Fruit fly (Drosophila melanogaster) whole organism, embryonic: ENCODE results near the gene Mical.

ENCODE experiments used
- ATbp ChIP-seq: fragments of 200-800 bp; sonication (Bioruptor generic); optimal IDR thresholded peaks from 2 replicates; lab custom pipeline; 2017; ENCODE audit warnings: missing biosample characterization, mild to moderate bottlenecking, missing genetic modification characterization, missing genetic modification reagents
- Atf6 ChIP-seq: fragments of 200-800 bp; sonication (Bioruptor generic); IDR thresholded peaks from 2 replicates; pipeline ENCODE4 v1.3.6; 2022; ENCODE audit warnings: missing biosample characterization, missing genetic modification characterization
- Blimp-1 ChIP-seq: fragments of 200-800 bp; sonication (Bioruptor generic); optimal IDR thresholded peaks from 3 replicates; lab custom pipeline; 2018; ENCODE audit warnings: missing biosample characterization, missing genetic modification characterization, mild to moderate bottlenecking, moderate library complexity, missing genetic modification reagents
- CG10209 ChIP-seq: fragments of 200-800 bp; sonication (Bioruptor generic); optimal IDR thresholded peaks from 3 replicates; lab custom pipeline; 2017; ENCODE audit warnings: missing biosample characterization, mild to moderate bottlenecking, missing genetic modification characterization, missing genetic modification reagents
- CG10543 ChIP-seq: fragments of 200-800 bp; sonication (Bioruptor generic); optimal IDR thresholded peaks from 3 replicates; lab custom pipeline; 2017; ENCODE audit warnings: missing biosample characterization, mild to moderate bottlenecking, missing genetic modification characterization, moderate library complexity
- CG12769 ChIP-seq: fragments of 200-800 bp; sonication (Bioruptor generic); optimal IDR thresholded peaks from 2 replicates; lab custom pipeline; 2019; ENCODE audit warnings: missing biosample characterization, mild to moderate bottlenecking, missing genetic modification characterization, moderate library complexity
- CG18011 ChIP-seq: fragments of 200-800 bp; sonication (Bioruptor generic); optimal IDR thresholded peaks from 2 replicates; lab custom pipeline; 2017; ENCODE audit warnings: missing biosample characterization, missing genetic modification characterization, mild to moderate bottlenecking, moderate library complexity, missing genotype
- CG18262 ChIP-seq: fragments of 200-800 bp; optimal IDR thresholded peaks from 3 replicates; lab custom pipeline; 2019; ENCODE audit warnings: missing biosample characterization, mild to moderate bottlenecking, missing genetic modification characterization, moderate library complexity
- CG1832 ChIP-seq: fragments of 200-800 bp; sonication (Bioruptor generic); optimal IDR thresholded peaks from 2 replicates; lab custom pipeline; 2017; ENCODE audit warnings: missing biosample characterization, mild to moderate bottlenecking, missing genetic modification characterization, inconsistent platforms
- CG30431 ChIP-seq: fragments of 200-800 bp; sonication (Bioruptor generic); optimal IDR thresholded peaks from 2 replicates; lab custom pipeline; 2017; ENCODE audit warnings: missing biosample characterization, missing genetic modification characterization
- CG31224 ChIP-seq: fragments of 200-800 bp; sonication (Bioruptor generic); IDR thresholded peaks from 2 replicates; pipeline ENCODE4 v1.3.6; 2022; ENCODE audit warnings: missing biosample characterization, missing genetic modification characterization
- CG32532 ChIP-seq: fragments of 200-800 bp; sonication (Bioruptor generic); IDR thresholded peaks from 2 replicates; pipeline ENCODE4 v1.3.6; 2022; ENCODE audit warnings: missing biosample characterization, missing genetic modification characterization
- CG32767 ChIP-seq: fragments of 200-800 bp; sonication (Bioruptor generic); IDR thresholded peaks from 2 replicates; pipeline ENCODE4 v1.3.6; 2022; ENCODE audit warnings: missing biosample characterization, missing genetic modification characterization
- CG34224 ChIP-seq: fragments of 200-800 bp; sonication (Bioruptor generic); IDR thresholded peaks from 3 replicates; pipeline ENCODE4 v1.3.6; 2022; ENCODE audit warnings: missing biosample characterization, missing genetic modification characterization; ENCODE audit not compliant: partially characterized antibody
- CG3726 ChIP-seq: fragments of 200-800 bp; sonication (Bioruptor generic); IDR thresholded peaks from 3 replicates; pipeline ENCODE4, ENCODE4 v1.3.6; 2022; ENCODE audit warnings: missing biosample characterization, missing genetic modification characterization
- CG43689 ChIP-seq: fragments of 200-800 bp; sonication (Bioruptor generic); IDR thresholded peaks from 2 replicates; pipeline ENCODE4 v1.3.6; 2022; ENCODE audit warnings: missing biosample characterization, missing genetic modification characterization
- CG6765 ChIP-seq: fragments of 200-800 bp; sonication (Bioruptor generic); optimal IDR thresholded peaks from 3 replicates; lab custom pipeline; 2017; ENCODE audit warnings: missing biosample characterization, mild to moderate bottlenecking, missing genetic modification characterization
- CG6813 ChIP-seq: fragments of 200-800 bp; sonication (Bioruptor generic); optimal IDR thresholded peaks from 2 replicates; lab custom pipeline; 2017; ENCODE audit warnings: missing biosample characterization, missing genetic modification characterization, mild to moderate bottlenecking, moderate library complexity, missing genetic modification reagents
- CG8281 ChIP-seq: fragments of 200-800 bp; sonication (Bioruptor generic); optimal IDR thresholded peaks from 2 replicates; lab custom pipeline; 2018; ENCODE audit warnings: missing biosample characterization, mild to moderate bottlenecking, missing genetic modification characterization, moderate library complexity
- CG9609 ChIP-seq: fragments of 200-800 bp; sonication (Bioruptor generic); optimal IDR thresholded peaks from 3 replicates; lab custom pipeline; 2016; ENCODE audit warnings: missing biosample characterization, missing genetic modification characterization
- D19A ChIP-seq: fragments of 200-800 bp; optimal IDR thresholded peaks from 3 replicates; lab custom pipeline; 2019; ENCODE audit warnings: missing biosample characterization, mild to moderate bottlenecking, missing genetic modification characterization, moderate library complexity
- Dref ChIP-seq: fragments of 200-800 bp; sonication (Bioruptor generic); IDR thresholded peaks from 2 replicates; pipeline ENCODE4 v1.3.6; 2022; ENCODE audit warnings: missing biosample characterization, missing genetic modification characterization
- HLH4C ChIP-seq: fragments of 200-800 bp; sonication (Bioruptor generic); IDR thresholded peaks from 3 replicates; pipeline ENCODE4 v1.3.6; 2022; ENCODE audit warnings: missing biosample characterization, missing genetic modification characterization; ENCODE audit not compliant: partially characterized antibody
- Hr3 ChIP-seq: fragments of 200-800 bp; sonication (Bioruptor generic); optimal IDR thresholded peaks from 3 replicates; lab custom pipeline; 2016; ENCODE audit warnings: missing biosample characterization, missing genetic modification characterization
- Lpt ChIP-seq: fragments of >200 bp; optimal IDR thresholded peaks from 2 replicates; lab custom pipeline; 2018; ENCODE audit warnings: missing biosample characterization, missing genetic modification characterization
- Med ChIP-seq: fragments of 200-800 bp; sonication (Bioruptor generic); peaks from one replicate; lab custom pipeline; 2016; ENCODE audit warnings: missing biosample characterization, missing genetic modification characterization, mild to moderate bottlenecking, inconsistent platforms, moderate library complexity
- Meics ChIP-seq: fragments of 200-800 bp; sonication (Bioruptor generic); optimal IDR thresholded peaks from 2 replicates; lab custom pipeline; 2017; ENCODE audit warnings: missing biosample characterization, mild to moderate bottlenecking, missing genetic modification characterization
- Mes4 ChIP-seq: fragments of 200-800 bp; sonication (Bioruptor generic); optimal IDR thresholded peaks from 2 replicates; lab custom pipeline; 2016; ENCODE audit warnings: missing biosample characterization, missing genetic modification characterization
- Nf-YC ChIP-seq: fragments of 200-800 bp; optimal IDR thresholded peaks from 3 replicates; lab custom pipeline; 2019; ENCODE audit warnings: missing biosample characterization, mild to moderate bottlenecking, missing genetic modification characterization, moderate library complexity
- Ptx1 ChIP-seq: fragments of 200-800 bp; sonication (Bioruptor generic); IDR thresholded peaks from 2 replicates; pipeline ENCODE4 v1.3.6; 2022; ENCODE audit warnings: missing biosample characterization, missing genetic modification characterization
- Sin3A ChIP-seq: fragments of >200 bp; optimal IDR thresholded peaks from 2 replicates; lab custom pipeline; 2018
- Stat92E ChIP-seq, 3 experiments: fragments of >200 bp in 2 of 3; fragments of 200-800 bp in 1 of 3; sonication (Bioruptor generic) in 1 of 3; optimal IDR thresholded peaks; 2 replicates each; lab custom pipeline; 2017 to 2019; ENCODE audit warnings: missing biosample characterization in 3 of 3, missing genetic modification characterization in 3 of 3, mild to moderate bottlenecking in 1 of 3, moderate library complexity in 1 of 3
- Trl ChIP-seq, 3 experiments: fragments of >200 bp in 2 of 3; fragments of 200-800 bp in 1 of 3; sonication (Bioruptor generic) in 1 of 3; optimal IDR thresholded peaks; 2 replicates in 1 of 3; 3 replicates in 2 of 3; lab custom pipeline; 2016 to 2017; ENCODE audit warnings: missing biosample characterization in 1 of 3, missing genetic modification characterization in 1 of 3
- amos ChIP-seq: fragments of 200-800 bp; sonication (Bioruptor generic); IDR thresholded peaks from 2 replicates; pipeline ENCODE4 v1.3.6; 2022; ENCODE audit warnings: missing biosample characterization, missing genetic modification characterization; ENCODE audit not compliant: partially characterized antibody
- ap ChIP-seq: fragments of 200-800 bp; sonication (Bioruptor generic); IDR thresholded peaks from 2 replicates; pipeline ENCODE4 v1.3.6; 2022; ENCODE audit warnings: missing biosample characterization, missing genetic modification characterization
- bigmax ChIP-seq: fragments of 200-800 bp; sonication (Bioruptor generic); optimal IDR thresholded peaks from 2 replicates; lab custom pipeline; 2018; ENCODE audit warnings: missing biosample characterization, mild to moderate bottlenecking, missing genetic modification characterization
- chinmo ChIP-seq: fragments of 200-800 bp; sonication (Bioruptor generic); IDR thresholded peaks from 4 replicates; pipeline ENCODE4 v1.3.6; 2022; ENCODE audit warnings: missing biosample characterization, missing genetic modification characterization; ENCODE audit not compliant: partially characterized antibody
- dm ChIP-seq: fragments of 200-800 bp; sonication (Bioruptor generic); optimal IDR thresholded peaks from 3 replicates; lab custom pipeline; 2016; ENCODE audit warnings: missing biosample characterization, missing genetic modification characterization
- dmrt99B ChIP-seq: fragments of 200-800 bp; sonication (Bioruptor generic); optimal IDR thresholded peaks from 2 replicates; lab custom pipeline; 2018; ENCODE audit warnings: missing biosample characterization, mild to moderate bottlenecking, missing genetic modification characterization, moderate library complexity
- grau ChIP-seq: fragments of 200-800 bp; optimal IDR thresholded peaks from 3 replicates; lab custom pipeline; 2019; ENCODE audit warnings: missing biosample characterization, mild to moderate bottlenecking, missing genetic modification characterization, moderate library complexity
- grn ChIP-seq: fragments of 200-800 bp; sonication (Bioruptor generic); optimal IDR thresholded peaks from 3 replicates; lab custom pipeline; 2017; ENCODE audit warnings: missing biosample characterization, missing genetic modification characterization
- kni ChIP-seq: fragments of 200-800 bp; sonication (Bioruptor generic); optimal IDR thresholded peaks from 3 replicates; lab custom pipeline; 2017; ENCODE audit warnings: mild to moderate bottlenecking, missing biosample characterization, missing genetic modification reagents, missing genetic modification characterization
- mld ChIP-seq: fragments of 200-800 bp; sonication (Bioruptor generic); IDR thresholded peaks from 3 replicates; pipeline ENCODE4 v1.3.6; 2022; ENCODE audit warnings: missing biosample characterization, missing genetic modification characterization; ENCODE audit not compliant: partially characterized antibody
- nerfin-2 ChIP-seq: fragments of 200-800 bp; sonication (Bioruptor generic); IDR thresholded peaks from 2 replicates; pipeline ENCODE4 v1.3.6; 2022; ENCODE audit warnings: missing biosample characterization, missing genetic modification characterization; ENCODE audit not compliant: partially characterized antibody
- pfk ChIP-seq: fragments of 200-800 bp; sonication (Bioruptor generic); optimal IDR thresholded peaks from 2 replicates; lab custom pipeline; 2018; ENCODE audit warnings: missing biosample characterization, mild to moderate bottlenecking, missing genetic modification characterization, moderate library complexity
- psq ChIP-seq: fragments of 200-800 bp; sonication (Bioruptor generic); optimal IDR thresholded peaks from 2 replicates; lab custom pipeline; 2017; ENCODE audit warnings: missing biosample characterization, missing genetic modification characterization
- sd ChIP-seq: fragments of 200-800 bp; sonication (Bioruptor generic); optimal IDR thresholded peaks from 3 replicates; lab custom pipeline; 2018; ENCODE audit warnings: missing biosample characterization, mild to moderate bottlenecking, missing genetic modification characterization, moderate library complexity
- stwl ChIP-seq: fragments of 200-800 bp; sonication (Bioruptor generic); optimal IDR thresholded peaks from 3 replicates; lab custom pipeline; 2018; ENCODE audit warnings: missing biosample characterization, mild to moderate bottlenecking, missing genetic modification characterization, moderate library complexity

The Mical gene

dm6 chr3R:10035765-10036164, 6.9 kb downstream of the Mical start (continued):
- no peak for TF ChIP-seq ap
- TF ChIP-seq Dref (GFP tag; lab: Robert Waterston, UW): no peak
- TF ChIP-seq ATbp: no peak
- TF ChIP-seq nerfin-2 (GFP tag; lab: Robert Waterston, UW): no peak

DNA sequence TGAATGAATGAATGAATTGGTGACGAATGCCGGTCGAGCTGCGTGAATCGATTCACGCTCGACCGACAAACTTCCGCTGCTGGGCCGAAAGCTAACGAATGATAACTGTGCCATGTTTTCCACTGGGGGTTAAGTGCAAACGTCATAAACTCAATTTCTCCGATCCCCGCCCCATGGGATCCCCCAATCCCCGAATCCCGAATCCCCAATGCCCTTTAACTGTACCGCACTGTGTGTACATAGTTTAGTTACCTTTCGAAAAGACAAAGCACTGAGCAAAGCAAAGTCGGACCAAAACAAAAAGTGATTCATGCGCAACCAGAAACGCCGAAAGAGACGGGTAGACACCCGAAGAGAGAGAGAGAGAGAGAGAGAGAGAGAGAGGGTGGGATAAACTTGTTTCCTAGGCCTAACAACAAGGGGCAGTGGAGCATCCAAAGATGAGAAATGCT, 7.7 kb downstream of the Mical start:
- TF ChIP-seq CG43689 (GFP tag; lab: Robert Waterston, UW) (no peak), CG31224 (GFP tag; lab: Robert Waterston, UW) (no peak), Hr3 (GFP tag; lab: Kevin White, UChicago) (no peak), HLH4C (GFP tag; lab: Robert Waterston, UW) (no peak), stwl (tag; lab: Kevin White, UChicago) (no peak), Meics (peak; percentile 89), CG34224 (no peak), CG18262 (tag; lab: Kevin White, UChicago) (peak; percentile 52), Sin3A (lab: Kevin White, UChicago) (no peak), CG3726 (GFP tag; lab: Robert Waterston, UW) (no peak), amos (GFP tag; lab: Robert Waterston, UW) (no peak), Atf6 (GFP tag; lab: Robert Waterston, UW) (no peak), Mes4 (no peak), CG10209 (no peak), dmrt99B (tag; lab: Kevin White, UChicago) (peak; percentile 38), kni (GFP tag; lab: Kevin White, UChicago) (peak; percentile 80), CG12769 (tag; lab: Kevin White, UChicago) (peak; percentile 55), psq (GFP tag; lab: Kevin White, UChicago) (no peak), CG32532 (GFP tag; lab: Robert Waterston, UW) (peak; percentile 30; the same call in 1 of the 2 replicates), mld (GFP tag; lab: Robert Waterston, UW) (0 out of 3 replicates have a peak, but pooled peaks have one; percentile 39), D19A (tag; lab: Kevin White, UChicago) (peak; percentile 41), CG8281 (tag; lab: Kevin White, UChicago) (peak; percentile 35), Nf-YC (tag; lab: Kevin White, UChicago) (peak; percentile 28), CG9609 (GFP tag; lab: Kevin White, UChicago) (no peak), grn (no peak), CG30431 (GFP tag; lab: Kevin White, UChicago) (no peak), Stat92E (GFP tag; optimal IDR thresholded peaks at IDR 0.05; lab: Kevin White, UChicago) (no peak), CG1832 (GFP tag; lab: Kevin White, UChicago) (no peak), Ptx1 (no peak), grau (tag; lab: Kevin White, UChicago) (peak; percentile 2), chinmo (GFP tag; lab: Robert Waterston, UW) (0 out of 4 replicates have a peak, but pooled peaks have one; percentile 44), dm (GFP tag; lab: Kevin White, UChicago) (no peak), CG6765 (GFP tag; lab: Kevin White, UChicago) (no peak), Med (GFP tag; lab: Kevin White, UChicago) (peak; percentile 58), CG10543 (GFP tag; lab: Kevin White, UChicago) (peak; percentile 7), CG32767 (GFP tag; lab: Robert Waterston, UW) (no peak), Blimp-1 (GFP tag; lab: Kevin White, UChicago) (no peak), CG18011 (no peak), bigmax (GFP tag; lab: Kevin White, UChicago) (no peak), Trl (optimal IDR thresholded peaks at IDR 0.05; lab: Kevin White, UChicago) (peak; percentile 56 to 82), Trl (GFP tag; optimal IDR thresholded peaks at IDR 0.05; lab: Kevin White, UChicago) (no peak), sd (tag; lab: Kevin White, UChicago) (peak; percentile 1), CG6813 (GFP tag; lab: Kevin White, UChicago) (peak; percentile 19), Lpt (GFP tag; lab: Kevin White, UChicago) (no peak), pfk (no peak)
